Fruit fly (Drosophila melanogaster) S2 (cell line): ENCODE measurements around the gene CG42268.

Experiments used
- CG8478 ChIP-seq: fragments of >200 bp; optimal IDR thresholded peaks from 2 replicates; lab custom pipeline; 2018
- CTCF ChIP-seq, 2 experiments: fragments of >200 bp; optimal IDR thresholded peaks; 2 replicates each; lab custom pipeline; 2018

DNA sequence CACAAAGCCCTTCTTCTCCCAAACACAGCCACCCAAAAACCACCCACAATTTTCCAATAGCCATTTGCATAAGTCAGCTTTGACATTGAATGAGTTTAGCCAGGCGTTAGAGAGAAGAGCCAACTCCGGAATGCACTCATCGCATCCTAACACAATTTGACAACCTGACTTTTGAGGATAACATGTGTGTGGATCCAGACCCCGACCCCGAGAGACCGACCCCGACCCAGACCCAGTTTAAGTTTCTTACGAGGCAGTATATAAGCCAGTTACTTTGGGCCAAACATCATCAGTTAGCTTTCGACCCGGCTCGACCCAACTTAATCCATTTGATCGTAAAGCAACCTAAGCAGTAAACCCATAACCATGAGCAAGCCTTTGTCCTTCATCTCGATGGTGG is 39.2 kb upstream of the CG42268 start, which contains the start of gene Ilp2:
- TF ChIP-seq CTCF (optimal IDR thresholded peaks at IDR 0.05; lab: Kevin White, UChicago) (no peak), CG8478 (no peak)
